Fruit fly (Drosophila melanogaster): ENCODE results near the gene CG12605.
A peak's percentile ranks its signal among the peaks of the same experiment; 100 is the strongest.

Gene CG12605

DNA sequence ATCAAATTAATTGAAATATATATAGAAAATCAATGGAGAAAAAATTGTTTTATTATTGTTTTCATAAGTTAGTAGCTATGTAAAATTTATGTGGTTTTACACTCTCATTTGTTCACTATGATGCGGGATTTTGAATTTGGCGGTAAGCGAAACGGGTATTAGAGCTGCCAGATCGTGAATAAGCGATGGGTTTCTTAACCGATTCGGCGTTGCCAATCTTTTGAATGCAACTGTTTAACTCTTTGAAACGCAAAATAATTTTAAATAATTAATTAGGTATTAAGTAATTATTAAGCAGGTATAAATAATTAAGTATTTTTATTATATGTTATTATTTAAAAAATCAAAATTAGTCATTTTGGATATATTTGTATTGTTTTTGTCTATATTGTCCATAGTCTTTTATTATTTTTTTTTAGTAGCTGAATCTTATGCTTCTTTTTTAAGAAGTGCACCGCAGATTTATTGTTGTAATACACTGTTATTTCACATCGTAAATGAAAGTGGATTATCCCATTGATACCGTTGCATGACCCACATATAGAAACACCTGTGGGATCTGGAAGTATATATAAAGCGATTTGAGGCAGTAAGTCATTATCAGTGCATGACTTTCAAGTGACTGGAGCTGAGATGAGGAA is 17.1 kb downstream of the CG12605 start, which contains the start of gene CG10853:
Gene CG10853 (plus strand): TSS at position 591 of the 641 bp plus-strand sequence.
- TF ChIP-seq CG15514 (GFP tag; optimal IDR thresholded peaks at IDR 0.05) (peak; percentile 5), trem (tag; optimal IDR thresholded peaks at IDR 0.05) (peak; percentile 34), CG14965 (GFP tag; optimal IDR thresholded peaks at IDR 0.05; ENCODE audit: borderline replicate concordance) (no peak), fd3F (GFP tag; optimal IDR thresholded peaks at IDR 0.05) (no peak), row (GFP tag; IDR thresholded peaks at IDR 0.05) (peak; percentile 55), CG4282 (GFP tag; optimal IDR thresholded peaks at IDR 0.05) (no peak), hb (GFP tag; IDR thresholded peaks at IDR 0.05; ENCODE audit: partially characterized antibody) (no peak), CG3281 (GFP tag; optimal IDR thresholded peaks at IDR 0.05) (no peak), klu (GFP tag; IDR thresholded peaks at IDR 0.05) (no peak), inv (GFP tag; IDR thresholded peaks at IDR 0.05; ENCODE audit: partially characterized antibody) (no peak), HLHmδ (GFP tag; optimal IDR thresholded peaks at IDR 0.05) (no peak), NK7.1 (GFP tag; optimal IDR thresholded peaks at IDR 0.05) (no peak), CG3847 (GFP tag; IDR thresholded peaks at IDR 0.05) (no peak), gsb-n (tag; optimal IDR thresholded peaks at IDR 0.05) (no peak), Kr (GFP tag; optimal IDR thresholded peaks at IDR 0.05) (peak; percentile 68), Chrac-16 (GFP tag; optimal IDR thresholded peaks at IDR 0.05) (no peak), CG12391 (tag; optimal IDR thresholded peaks at IDR 0.05) (peak; percentile 18), CG12744 (GFP tag; optimal IDR thresholded peaks at IDR 0.05) (no peak), CG15696 (tag; optimal IDR thresholded peaks at IDR 0.05) (no peak), CG2116 (GFP tag; optimal IDR thresholded peaks at IDR 0.05) (peak; percentile 13), E2f2 (GFP tag; IDR thresholded peaks at IDR 0.05) (peak; percentile 94), CG12942 (GFP tag; optimal IDR thresholded peaks at IDR 0.05) (no peak), Gsc (GFP tag; IDR thresholded peaks at IDR 0.05) (no peak), al (GFP tag; IDR thresholded peaks at IDR 0.05) (no peak), stwl (tag; optimal IDR thresholded peaks at IDR 0.05) (peak; percentile 97), Dp (GFP tag; optimal IDR thresholded peaks at IDR 0.05) (peak; percentile 90), twi (tag; optimal IDR thresholded peaks at IDR 0.05) (no peak), pzg (GFP tag; optimal IDR thresholded peaks at IDR 0.05) (peak; percentile 35), Optix (GFP tag; IDR thresholded peaks at IDR 0.05) (no peak), sd (tag; optimal IDR thresholded peaks at IDR 0.05) (no peak), en (GFP tag; optimal IDR thresholded peaks at IDR 0.05) (no peak), CG13287 (GFP tag; IDR thresholded peaks at IDR 0.05; ENCODE audit: partially characterized antibody) (no peak; the same call in 1 of the 2 replicates), CG11456 (GFP tag; IDR thresholded peaks at IDR 0.05) (no peak), Hand (GFP tag; optimal IDR thresholded peaks at IDR 0.05) (no peak), CG2712 (tag; optimal IDR thresholded peaks at IDR 0.05) (peak; percentile 23), Hey (tag; optimal IDR thresholded peaks at IDR 0.05) (no peak), Lhr (GFP tag; optimal IDR thresholded peaks at IDR 0.05) (no peak), ab (GFP tag; optimal IDR thresholded peaks at IDR 0.05) (no peak), CG14860 (GFP tag; IDR thresholded peaks at IDR 0.05; ENCODE audit: partially characterized antibody) (no peak), Dll (GFP tag; IDR thresholded peaks at IDR 0.05; ENCODE audit: partially characterized antibody) (0 out of 4 replicates have a peak, but pooled peaks have one; percentile 11), Lim3 (GFP tag; IDR thresholded peaks at IDR 0.05) (no peak), CG4854 (GFP tag; optimal IDR thresholded peaks at IDR 0.05) (no peak), sens (GFP tag) (peak; percentile 24), Hr51 (GFP tag; optimal IDR thresholded peaks at IDR 0.05) (no peak), CTCF (GFP tag; optimal IDR thresholded peaks at IDR 0.05) (no peak), bbx (GFP tag; IDR thresholded peaks at IDR 0.05; ENCODE audit: partially characterized antibody) (no peak), scrt (GFP tag; optimal IDR thresholded peaks at IDR 0.05) (peak; percentile 28), Med (GFP tag) (peak; percentile 52), sim (GFP tag; IDR thresholded peaks at IDR 0.05) (no peak), btn (GFP tag; optimal IDR thresholded peaks at IDR 0.05) (no peak)
